Fruit fly (Drosophila melanogaster) S2 (cell line): ENCODE measurements around the gene MsR2.

Experiments
- CG8478 ChIP-seq: fragments of >200 bp; optimal IDR thresholded peaks from 2 replicates; lab custom pipeline; 2018
- CTCF ChIP-seq, 2 experiments: fragments of >200 bp; optimal IDR thresholded peaks; 2 replicates each; lab custom pipeline; 2018

dm6 chr3L:2255775-2256174 is 26.9 kb upstream of the MsR2 start:
- no peak for TF ChIP-seq CG8478 (lab: Kevin White, UChicago)
- no peak for TF ChIP-seq CTCF (optimal IDR thresholded peaks at IDR 0.05; lab: Kevin White, UChicago)
